Fruit fly (Drosophila melanogaster) whole organism, embryonic: ENCODE measurements around the gene mask.

ENCODE experiments used
- Adf1 ChIP-seq: fragments of 200-800 bp; sonication (Bioruptor generic); IDR thresholded peaks from 2 replicates; pipeline ENCODE4 v1.3.6; 2022; ENCODE audit warnings: missing biosample characterization, missing genetic modification characterization
- Bdp1 ChIP-seq: fragments of 200-800 bp; sonication (Bioruptor generic); optimal IDR thresholded peaks from 3 replicates; lab custom pipeline; 2016; ENCODE audit warnings: missing biosample characterization, missing genetic modification characterization
- CG10366 ChIP-seq: fragments of 200-800 bp; sonication (Bioruptor generic); IDR thresholded peaks from 2 replicates; pipeline ENCODE4 v1.3.6; 2022; ENCODE audit warnings: missing biosample characterization, missing genetic modification characterization
- CG10979 ChIP-seq: fragments of 200-800 bp; sonication (Bioruptor generic); optimal IDR thresholded peaks from 2 replicates; lab custom pipeline; 2018; ENCODE audit warnings: missing biosample characterization, mild to moderate bottlenecking, missing genetic modification characterization, moderate library complexity
- CG11247 ChIP-seq: fragments of 200-800 bp; sonication (Bioruptor generic); IDR thresholded peaks from 2 replicates; pipeline ENCODE4 v1.3.6; 2022; ENCODE audit warnings: missing biosample characterization, missing genetic modification characterization
- CG11398 ChIP-seq: fragments of 200-800 bp; sonication (Bioruptor generic); optimal IDR thresholded peaks from 2 replicates; lab custom pipeline; 2016; ENCODE audit warnings: missing biosample characterization, missing genetic modification characterization
- CG11696 ChIP-seq: fragments of 200-800 bp; sonication (Bioruptor generic); IDR thresholded peaks from 2 replicates; pipeline ENCODE4 v1.3.6; 2022; ENCODE audit warnings: missing biosample characterization, missing genetic modification characterization
- CG11723 ChIP-seq: fragments of 200-800 bp; sonication (Bioruptor generic); optimal IDR thresholded peaks from 2 replicates; lab custom pipeline; 2017; ENCODE audit warnings: missing biosample characterization, mild to moderate bottlenecking, missing genetic modification characterization
- CG12299 ChIP-seq: fragments of 200-800 bp; sonication (Bioruptor generic); optimal IDR thresholded peaks from 2 replicates; lab custom pipeline; 2018; ENCODE audit warnings: missing biosample characterization, mild to moderate bottlenecking, missing genetic modification characterization
- CG12769 ChIP-seq: fragments of 200-800 bp; sonication (Bioruptor generic); optimal IDR thresholded peaks from 2 replicates; lab custom pipeline; 2019; ENCODE audit warnings: missing biosample characterization, mild to moderate bottlenecking, missing genetic modification characterization, moderate library complexity
- CG13424 ChIP-seq: fragments of 200-800 bp; sonication (Bioruptor generic); optimal IDR thresholded peaks from 2 replicates; lab custom pipeline; 2019; ENCODE audit warnings: missing biosample characterization, mild to moderate bottlenecking, missing genetic modification characterization, moderate library complexity
- CG14441 ChIP-seq: fragments of 200-800 bp; sonication (Bioruptor generic); IDR thresholded peaks from 2 replicates; pipeline ENCODE4 v1.3.6; 2022; ENCODE audit warnings: missing biosample characterization, missing genetic modification characterization
- CG15479 ChIP-seq: fragments of 200-800 bp; sonication (Bioruptor generic); optimal IDR thresholded peaks from 3 replicates; lab custom pipeline; 2019; ENCODE audit warnings: missing biosample characterization, mild to moderate bottlenecking, missing genetic modification characterization, moderate library complexity
- CG1602 ChIP-seq: fragments of 200-800 bp; sonication (Bioruptor generic); optimal IDR thresholded peaks from 3 replicates; lab custom pipeline; 2016; ENCODE audit warnings: missing biosample characterization, missing genetic modification characterization
- CG16863 ChIP-seq: fragments of 200-800 bp; sonication (Bioruptor generic); optimal IDR thresholded peaks from 3 replicates; lab custom pipeline; 2016; ENCODE audit warnings: missing biosample characterization, missing genetic modification characterization
- CG18764 ChIP-seq: fragments of 200-800 bp; sonication (Bioruptor generic); optimal IDR thresholded peaks from 3 replicates; lab custom pipeline; 2016; ENCODE audit warnings: missing biosample characterization, missing genetic modification characterization
- CG2116 ChIP-seq: fragments of 200-800 bp; sonication (Bioruptor generic); optimal IDR thresholded peaks from 3 replicates; lab custom pipeline; 2018; ENCODE audit warnings: missing biosample characterization, mild to moderate bottlenecking, missing genetic modification characterization
- CG4404 ChIP-seq: fragments of 200-800 bp; sonication (Bioruptor generic); IDR thresholded peaks from 2 replicates; pipeline ENCODE4 v1.3.6; 2022; ENCODE audit warnings: missing biosample characterization, missing genetic modification characterization
- CG6683 ChIP-seq: fragments of 200-800 bp; sonication (Bioruptor generic); optimal IDR thresholded peaks from 2 replicates; lab custom pipeline; 2017; ENCODE audit warnings: missing biosample characterization, mild to moderate bottlenecking, missing genetic modification characterization, missing genetic modification reagents
- CG6813 ChIP-seq: fragments of 200-800 bp; sonication (Bioruptor generic); optimal IDR thresholded peaks from 2 replicates; lab custom pipeline; 2017; ENCODE audit warnings: missing biosample characterization, missing genetic modification characterization, mild to moderate bottlenecking, moderate library complexity, missing genetic modification reagents
- CG7556 ChIP-seq: fragments of 200-800 bp; sonication (Bioruptor generic); optimal IDR thresholded peaks from 2 replicates; lab custom pipeline; 2017; ENCODE audit warnings: missing biosample characterization, mild to moderate bottlenecking, missing genetic modification characterization
- CG7786 ChIP-seq: fragments of 200-800 bp; sonication (Bioruptor generic); optimal IDR thresholded peaks from 2 replicates; lab custom pipeline; 2016; ENCODE audit warnings: missing biosample characterization, missing genetic modification characterization
- CG9215 ChIP-seq: fragments of 200-800 bp; sonication (Bioruptor generic); IDR thresholded peaks from 2 replicates; pipeline ENCODE4 v1.3.6; 2022; ENCODE audit warnings: missing biosample characterization, missing genetic modification characterization
- CrebB ChIP-seq: fragments of 200-800 bp; sonication (Bioruptor generic); optimal IDR thresholded peaks from 3 replicates; lab custom pipeline; 2018; ENCODE audit warnings: missing biosample characterization, mild to moderate bottlenecking, missing genetic modification characterization
- D ChIP-seq, 2 experiments: fragments of 200-800 bp in 1 of 2; fragments of >200 bp in 1 of 2; sonication (Bioruptor generic) in 1 of 2; optimal IDR thresholded peaks; 2 replicates in 1 of 2; 3 replicates in 1 of 2; lab custom pipeline; 2017; ENCODE audit warnings: mild to moderate bottlenecking in 1 of 2, missing biosample characterization in 1 of 2, missing genetic modification characterization in 1 of 2, missing genetic modification reagents in 1 of 2
- Dek ChIP-seq: fragments of 200-800 bp; sonication (Bioruptor generic); optimal IDR thresholded peaks from 3 replicates; lab custom pipeline; 2019; ENCODE audit warnings: missing biosample characterization, mild to moderate bottlenecking, missing genetic modification characterization, moderate library complexity
- Hr51 ChIP-seq, 2 experiments: fragments of 200-800 bp; sonication (Bioruptor generic); optimal IDR thresholded peaks; 2 replicates in 1 of 2; 3 replicates in 1 of 2; lab custom pipeline; 2016 to 2018; ENCODE audit warnings: missing biosample characterization in 2 of 2, missing genetic modification characterization in 2 of 2, mild to moderate bottlenecking in 1 of 2, moderate library complexity in 1 of 2
- Hr78 ChIP-seq, 2 experiments: fragments of 200-800 bp in 1 of 2; fragments of >200 bp in 1 of 2; sonication (Bioruptor generic) in 1 of 2; optimal IDR thresholded peaks; 2 replicates each; lab custom pipeline; 2017 to 2019; ENCODE audit warnings: missing biosample characterization in 2 of 2, missing genetic modification characterization in 2 of 2, mild to moderate bottlenecking in 1 of 2, moderate library complexity in 1 of 2
- Kr ChIP-seq: fragments of 200-800 bp; sonication (Bioruptor generic); optimal IDR thresholded peaks from 2 replicates; lab custom pipeline; 2017; ENCODE audit warnings: missing biosample characterization, mild to moderate bottlenecking, missing genetic modification characterization
- PHDP ChIP-seq: fragments of 200-800 bp; sonication (Bioruptor generic); optimal IDR thresholded peaks from 3 replicates; lab custom pipeline; 2018; ENCODE audit warnings: missing biosample characterization, mild to moderate bottlenecking, missing genetic modification characterization, moderate library complexity
- Scr ChIP-seq: fragments of 200-800 bp; sonication (Bioruptor generic); IDR thresholded peaks from 2 replicates; pipeline ENCODE4 v1.3.6; 2022; ENCODE audit warnings: missing biosample characterization, missing genetic modification characterization; ENCODE audit not compliant: partially characterized antibody
- ara ChIP-seq: fragments of 200-800 bp; sonication (Bioruptor generic); IDR thresholded peaks from 2 replicates; pipeline ENCODE4 v1.3.6; 2022; ENCODE audit warnings: missing biosample characterization, missing genetic modification characterization
- ash1 ChIP-seq: fragments of 200-800 bp; sonication (Bioruptor generic); optimal IDR thresholded peaks from 2 replicates; lab custom pipeline; 2018; ENCODE audit warnings: missing biosample characterization, mild to moderate bottlenecking, missing genetic modification characterization
- az2 ChIP-seq: fragments of 200-800 bp; sonication (Bioruptor generic); optimal IDR thresholded peaks from 3 replicates; lab custom pipeline; 2016; ENCODE audit warnings: missing biosample characterization, missing genetic modification characterization
- emc ChIP-seq: fragments of 200-800 bp; sonication (Bioruptor generic); optimal IDR thresholded peaks from 2 replicates; lab custom pipeline; 2016; ENCODE audit warnings: missing biosample characterization, missing genetic modification characterization
- en ChIP-seq: fragments of 200-800 bp; sonication (Bioruptor generic); optimal IDR thresholded peaks from 2 replicates; lab custom pipeline; 2016; ENCODE audit warnings: missing biosample characterization, missing genetic modification characterization
- eve ChIP-seq, 2 experiments: fragments of >200 bp; optimal IDR thresholded peaks; 2 replicates each; lab custom pipeline; 2017; ENCODE audit warnings: missing biosample characterization in 2 of 2, missing genetic modification characterization in 2 of 2
- exex ChIP-seq: fragments of 200-800 bp; sonication (Bioruptor generic); optimal IDR thresholded peaks from 4 replicates; lab custom pipeline; 2018; ENCODE audit warnings: missing biosample characterization, mild to moderate bottlenecking, missing genetic modification characterization, moderate library complexity
- inv ChIP-seq: fragments of 200-800 bp; sonication (Bioruptor generic); IDR thresholded peaks from 2 replicates; pipeline ENCODE4 v1.3.6; 2022; ENCODE audit warnings: missing biosample characterization, missing genetic modification characterization; ENCODE audit not compliant: partially characterized antibody
- kah ChIP-seq: fragments of 200-800 bp; sonication (Bioruptor generic); optimal IDR thresholded peaks from 2 replicates; lab custom pipeline; 2018; ENCODE audit warnings: missing biosample characterization, mild to moderate bottlenecking, missing genetic modification characterization
- lola ChIP-seq, 3 experiments: fragments of >200 bp in 2 of 3; fragments of 200-800 bp in 1 of 3; sonication (Bioruptor generic) in 1 of 3; optimal IDR thresholded peaks; 2 replicates each; lab custom pipeline; 2017 to 2019; ENCODE audit warnings: missing biosample characterization in 3 of 3, missing genetic modification characterization in 3 of 3, mild to moderate bottlenecking in 1 of 3, moderate library complexity in 1 of 3
- nmo ChIP-seq: fragments of 200-800 bp; sonication (Bioruptor generic); optimal IDR thresholded peaks from 2 replicates; lab custom pipeline; 2018; ENCODE audit warnings: missing biosample characterization, mild to moderate bottlenecking, missing genetic modification characterization, moderate library complexity
- pan ChIP-seq, 4 experiments: fragments of >200 bp in 3 of 4; fragments of 200-800 bp in 1 of 4; sonication (Bioruptor generic) in 1 of 4; optimal IDR thresholded peaks in 3 of 4; IDR thresholded peaks in 1 of 4; 2 replicates each; pipeline versions ENCODE4 v1.3.6 to Lab custom; 2017 to 2022; ENCODE audit warnings: missing biosample characterization in 2 of 4, missing genetic modification characterization in 2 of 4, mixed read lengths in 1 of 4
- pum ChIP-seq: fragments of 200-800 bp; sonication (Bioruptor generic); optimal IDR thresholded peaks from 2 replicates; lab custom pipeline; 2016; ENCODE audit warnings: missing biosample characterization, missing genetic modification characterization
- ranshi ChIP-seq: fragments of 200-800 bp; sonication (Bioruptor generic); IDR thresholded peaks from 2 replicates; pipeline ENCODE4 v1.3.6; 2022; ENCODE audit warnings: missing biosample characterization, missing genetic modification characterization
- ro ChIP-seq: fragments of 200-800 bp; sonication (Bioruptor generic); IDR thresholded peaks from 2 replicates; pipeline ENCODE4 v1.3.6; 2022; ENCODE audit warnings: missing biosample characterization, missing genetic modification characterization
- row ChIP-seq: fragments of 200-800 bp; sonication (Bioruptor generic); IDR thresholded peaks from 3 replicates; pipeline ENCODE4 v1.3.6; 2022; ENCODE audit warnings: missing biosample characterization, missing genetic modification characterization
- tap ChIP-seq: fragments of 200-800 bp; optimal IDR thresholded peaks from 3 replicates; lab custom pipeline; 2019; ENCODE audit warnings: missing biosample characterization, mild to moderate bottlenecking, missing genetic modification characterization, moderate library complexity
- toy ChIP-seq: fragments of 200-800 bp; sonication (Bioruptor generic); IDR thresholded peaks from 2 replicates; pipeline ENCODE4 v1.3.6; 2022; ENCODE audit warnings: missing biosample characterization, missing genetic modification characterization

The mask gene

dm6 chr3R:24252494-24252893, 22.1 kb downstream of the mask start, which contains the start of gene beta-PheRS (continued):
- no peak for TF ChIP-seq CG15479 (GFP tag; lab: Kevin White, UChicago)
- peak; percentile 91 for TF ChIP-seq row (GFP tag; lab: Robert Waterston, UW)
- peak; percentile 2 for TF ChIP-seq CG6683 (GFP tag; lab: Kevin White, UChicago)
- no peak for TF ChIP-seq en (GFP tag; lab: Kevin White, UChicago)
- no peak for TF ChIP-seq CG12769 (tag; lab: Kevin White, UChicago)
- no peak for TF ChIP-seq CG18764
- peak; percentile 32; the same call in 1 of the 2 replicates for TF ChIP-seq CG11247 (GFP tag; lab: Robert Waterston, UW)
- no peak for TF ChIP-seq eve (GFP tag; optimal IDR thresholded peaks at IDR 0.05; lab: Kevin White, UChicago)
- TF ChIP-seq CG7556: no peak
- TF ChIP-seq CG16863 (GFP tag; lab: Kevin White, UChicago): peak; percentile 13
- TF ChIP-seq Hr51 (GFP tag; optimal IDR thresholded peaks at IDR 0.05; lab: Kevin White, UChicago): peak in 1 of 2 experiments; percentile 42
- TF ChIP-seq PHDP (tag; lab: Kevin White, UChicago): no peak
- TF ChIP-seq ash1 (GFP tag; lab: Kevin White, UChicago): peak; percentile 12
- peak; percentile 48 for TF ChIP-seq CG7786 (GFP tag; lab: Kevin White, UChicago)
- no peak for TF ChIP-seq Kr (GFP tag; lab: Kevin White, UChicago)
- TF ChIP-seq Dek (tag; lab: Kevin White, UChicago): no peak
- no peak for TF ChIP-seq CG11398 (GFP tag; lab: Kevin White, UChicago)
- no peak for TF ChIP-seq Hr78 (GFP tag; optimal IDR thresholded peaks at IDR 0.05; lab: Kevin White, UChicago)
- TF ChIP-seq exex (tag; lab: Kevin White, UChicago): no peak
- TF ChIP-seq emc (GFP tag; lab: Kevin White, UChicago): no peak
- TF ChIP-seq CG11723: no peak
- TF ChIP-seq ara: no peak
- peak; percentile 78 for TF ChIP-seq nmo
- TF ChIP-seq CG2116 (GFP tag; lab: Kevin White, UChicago): peak; percentile 49
- TF ChIP-seq CG11696 (GFP tag; lab: Robert Waterston, UW): no peak
- TF ChIP-seq pan (optimal IDR thresholded peaks at IDR 0.05; lab: Kevin White, UChicago): no peak
- peak in 1 of 2 experiments; percentile 46 for TF ChIP-seq pan (GFP tag; optimal IDR thresholded peaks at IDR 0.05 in 1 of 2, IDR thresholded peaks at IDR 0.05 in 1 of 2)
- peak; percentile 92 for TF ChIP-seq Scr
- peak; percentile 38; the same call in 1 of the 2 replicates for TF ChIP-seq CG10366
- TF ChIP-seq CG14441 (GFP tag; lab: Robert Waterston, UW): peak; percentile 39; the same call in 1 of the 2 replicates
- TF ChIP-seq pum (GFP tag; lab: Kevin White, UChicago): peak; percentile 8
- TF ChIP-seq CrebB (tag; lab: Kevin White, UChicago): peak; percentile 53
- TF ChIP-seq CG4404 (GFP tag; lab: Robert Waterston, UW): no peak
- TF ChIP-seq Adf1: peak; percentile 59
- no peak for TF ChIP-seq CG6813 (GFP tag; lab: Kevin White, UChicago)
- TF ChIP-seq toy (GFP tag; lab: Robert Waterston, UW): no peak
- TF ChIP-seq CG13424: peak; percentile 66
- TF ChIP-seq D (optimal IDR thresholded peaks at IDR 0.05; lab: Kevin White, UChicago): no peak
- no peak for TF ChIP-seq D (GFP tag; optimal IDR thresholded peaks at IDR 0.05; lab: Kevin White, UChicago)
- TF ChIP-seq CG9215: peak; percentile 50; the same call in 1 of the 2 replicates
- TF ChIP-seq CG1602: peak; percentile 26
- no peak for TF ChIP-seq tap (tag; lab: Kevin White, UChicago)
- no peak for TF ChIP-seq kah
- peak; percentile 52 for TF ChIP-seq az2 (GFP tag; lab: Kevin White, UChicago)
- peak; percentile 97 for TF ChIP-seq ranshi (GFP tag; lab: Robert Waterston, UW)
- TF ChIP-seq inv (GFP tag; lab: Robert Waterston, UW): peak; percentile 92
- peak; percentile 42 for TF ChIP-seq CG10979 (tag; lab: Kevin White, UChicago)
- peak; percentile 20 for TF ChIP-seq CG12299 (tag; lab: Kevin White, UChicago)
- peak; percentile 29 for TF ChIP-seq Bdp1 (GFP tag; lab: Kevin White, UChicago)
- peak in 1 of 3 experiments; percentile 7 for TF ChIP-seq lola (GFP tag; optimal IDR thresholded peaks at IDR 0.05; lab: Kevin White, UChicago)
- no peak for TF ChIP-seq ro (GFP tag; lab: Robert Waterston, UW)
